Fruit fly (Drosophila melanogaster) whole organism, embryonic: Measurements from ENCODE around the gene sp3.
A peak's percentile ranks its signal among the peaks of the same experiment; 100 is the strongest.

Source experiments
- ATbp ChIP-seq: fragments of 200-800 bp; sonication (Bioruptor generic); optimal IDR thresholded peaks from 2 replicates; lab custom pipeline; 2017; ENCODE audit warnings: missing biosample characterization, mild to moderate bottlenecking, missing genetic modification characterization, missing genetic modification reagents
- Bdp1 ChIP-seq: fragments of 200-800 bp; sonication (Bioruptor generic); optimal IDR thresholded peaks from 3 replicates; lab custom pipeline; 2016; ENCODE audit warnings: missing biosample characterization, missing genetic modification characterization
- Bteb2 ChIP-seq: fragments of 200-800 bp; sonication (Bioruptor generic); optimal IDR thresholded peaks from 2 replicates; lab custom pipeline; 2016; ENCODE audit warnings: missing biosample characterization, missing genetic modification characterization
- C15 ChIP-seq: fragments of 200-800 bp; sonication (Bioruptor generic); IDR thresholded peaks from 3 replicates; pipeline ENCODE4 v1.3.6; 2022; ENCODE audit warnings: missing biosample characterization, missing genetic modification characterization
- CG10565 ChIP-seq: fragments of 200-800 bp; sonication (Bioruptor generic); optimal IDR thresholded peaks from 3 replicates; lab custom pipeline; 2016; ENCODE audit warnings: missing biosample characterization, mild to moderate bottlenecking, missing genetic modification characterization
- CG11398 ChIP-seq: fragments of 200-800 bp; sonication (Bioruptor generic); optimal IDR thresholded peaks from 2 replicates; lab custom pipeline; 2016; ENCODE audit warnings: missing biosample characterization, missing genetic modification characterization
- CG12104 ChIP-seq: fragments of 200-800 bp; sonication (Bioruptor generic); optimal IDR thresholded peaks from 3 replicates; lab custom pipeline; 2016; ENCODE audit warnings: missing biosample characterization, missing genetic modification characterization
- CG12744 ChIP-seq: fragments of 200-800 bp; sonication (Bioruptor generic); optimal IDR thresholded peaks from 2 replicates; lab custom pipeline; 2016; ENCODE audit warnings: missing biosample characterization, missing genetic modification characterization
- CG13123 ChIP-seq: fragments of 200-800 bp; sonication (Bioruptor generic); optimal IDR thresholded peaks from 2 replicates; lab custom pipeline; 2016; ENCODE audit warnings: missing biosample characterization, missing genetic modification characterization
- CG13894 ChIP-seq: fragments of 200-800 bp; sonication (Bioruptor generic); optimal IDR thresholded peaks from 3 replicates; lab custom pipeline; 2018; ENCODE audit warnings: missing biosample characterization, mild to moderate bottlenecking, missing genetic modification characterization, moderate library complexity
- CG14050 ChIP-seq: fragments of 200-800 bp; sonication (Bioruptor generic); IDR thresholded peaks from 3 replicates; pipeline ENCODE4 v1.3.6; 2022; ENCODE audit warnings: missing biosample characterization, missing genetic modification characterization
- CG1529 ChIP-seq: fragments of 200-800 bp; sonication (Bioruptor generic); optimal IDR thresholded peaks from 3 replicates; lab custom pipeline; 2018; ENCODE audit warnings: missing biosample characterization, missing genetic modification characterization
- CG17361 ChIP-seq: fragments of 200-800 bp; sonication (Bioruptor generic); IDR thresholded peaks from 3 replicates; pipeline ENCODE4 v1.3.6; 2022; ENCODE audit warnings: missing biosample characterization, missing genetic modification characterization
- CG17829 ChIP-seq: fragments of 200-800 bp; optimal IDR thresholded peaks from 2 replicates; lab custom pipeline; 2019; ENCODE audit warnings: missing biosample characterization, mild to moderate bottlenecking, missing genetic modification characterization, moderate library complexity
- CG18262 ChIP-seq: fragments of 200-800 bp; optimal IDR thresholded peaks from 3 replicates; lab custom pipeline; 2019; ENCODE audit warnings: missing biosample characterization, mild to moderate bottlenecking, missing genetic modification characterization, moderate library complexity
- CG2199 ChIP-seq: fragments of 200-800 bp; sonication (Bioruptor generic); IDR thresholded peaks from 3 replicates; pipeline ENCODE4 v1.3.6; 2022; ENCODE audit warnings: missing biosample characterization, missing genetic modification characterization
- CG31441 ChIP-seq: fragments of 200-800 bp; sonication (Bioruptor generic); IDR thresholded peaks from 2 replicates; pipeline ENCODE4 v1.3.6; 2022; ENCODE audit warnings: missing biosample characterization, missing genetic modification characterization
- CG4424 ChIP-seq: fragments of 200-800 bp; sonication (Bioruptor generic); optimal IDR thresholded peaks from 3 replicates; lab custom pipeline; 2016; ENCODE audit warnings: missing biosample characterization, missing genetic modification characterization
- CG4854 ChIP-seq: fragments of 200-800 bp; sonication (Bioruptor generic); optimal IDR thresholded peaks from 2 replicates; lab custom pipeline; 2016; ENCODE audit warnings: missing biosample characterization, missing genetic modification characterization, inconsistent platforms
- CG9437 ChIP-seq: fragments of 200-800 bp; sonication (Bioruptor generic); optimal IDR thresholded peaks from 2 replicates; lab custom pipeline; 2018; ENCODE audit warnings: missing biosample characterization, mild to moderate bottlenecking, missing genetic modification characterization
- D19A ChIP-seq: fragments of 200-800 bp; optimal IDR thresholded peaks from 3 replicates; lab custom pipeline; 2019; ENCODE audit warnings: missing biosample characterization, mild to moderate bottlenecking, missing genetic modification characterization, moderate library complexity
- Elba2 ChIP-seq: fragments of 200-800 bp; sonication (Bioruptor generic); optimal IDR thresholded peaks from 3 replicates; lab custom pipeline; 2016; ENCODE audit warnings: missing biosample characterization, missing genetic modification characterization
- Ets65A ChIP-seq: fragments of 200-800 bp; sonication (Bioruptor generic); peaks from one replicate; lab custom pipeline; 2016; ENCODE audit warnings: missing biosample characterization, missing genetic modification characterization
- GATAe ChIP-seq: fragments of 200-800 bp; sonication (Bioruptor generic); conservative IDR thresholded peaks from 2 replicates; pipeline ENCODE4 v1.3.6; 2022; ENCODE audit warnings: missing biosample characterization, missing genetic modification characterization
- Hey ChIP-seq: fragments of 200-800 bp; sonication (Bioruptor generic); optimal IDR thresholded peaks from 3 replicates; lab custom pipeline; 2018; ENCODE audit warnings: missing biosample characterization, mild to moderate bottlenecking, missing genetic modification characterization
- HmgD ChIP-seq: fragments of 200-800 bp; sonication (Bioruptor generic); optimal IDR thresholded peaks from 3 replicates; lab custom pipeline; 2016; ENCODE audit warnings: missing biosample characterization, missing genetic modification characterization
- Sry-β ChIP-seq: fragments of 200-800 bp; sonication (Bioruptor generic); optimal IDR thresholded peaks from 2 replicates; lab custom pipeline; 2018; ENCODE audit warnings: missing biosample characterization, mild to moderate bottlenecking, missing genetic modification characterization, moderate library complexity
- Tbp ChIP-seq: fragments of >200 bp; optimal IDR thresholded peaks from 2 replicates; lab custom pipeline; 2018; ENCODE audit warnings: missing biosample characterization, missing genetic modification characterization
- abd-A ChIP-seq: fragments of 200-800 bp; sonication (Bioruptor generic); optimal IDR thresholded peaks from 3 replicates; lab custom pipeline; 2019; ENCODE audit warnings: missing biosample characterization, mild to moderate bottlenecking, missing genetic modification characterization, moderate library complexity
- aop ChIP-seq: fragments of 200-800 bp; sonication (Bioruptor generic); IDR thresholded peaks from 2 replicates; pipeline ENCODE4 v1.3.6; 2022; ENCODE audit warnings: missing biosample characterization, missing genetic modification characterization
- bsh ChIP-seq, 2 experiments: fragments of 200-800 bp; sonication (Bioruptor generic); optimal IDR thresholded peaks; 2 replicates each; lab custom pipeline; 2017 to 2018; ENCODE audit warnings: mild to moderate bottlenecking in 2 of 2, missing biosample characterization in 2 of 2, missing genetic modification characterization in 2 of 2, moderate library complexity in 1 of 2
- en ChIP-seq: fragments of 200-800 bp; sonication (Bioruptor generic); optimal IDR thresholded peaks from 2 replicates; lab custom pipeline; 2016; ENCODE audit warnings: missing biosample characterization, missing genetic modification characterization
- ewg ChIP-seq: fragments of 200-800 bp; sonication (Bioruptor generic); optimal IDR thresholded peaks from 3 replicates; lab custom pipeline; 2017; ENCODE audit warnings: mild to moderate bottlenecking, missing biosample characterization, missing genetic modification reagents, missing genetic modification characterization
- gro ChIP-seq: fragments of 200-800 bp; sonication (Bioruptor generic); optimal IDR thresholded peaks from 2 replicates; lab custom pipeline; 2016; ENCODE audit warnings: missing biosample characterization, missing genetic modification characterization
- gt ChIP-seq: fragments of 200-800 bp; sonication (Bioruptor generic); IDR thresholded peaks from 2 replicates; pipeline ENCODE4 v1.3.6; 2022; ENCODE audit warnings: missing biosample characterization, missing genetic modification characterization
- inv ChIP-seq: fragments of 200-800 bp; sonication (Bioruptor generic); IDR thresholded peaks from 2 replicates; pipeline ENCODE4 v1.3.6; 2022; ENCODE audit warnings: missing biosample characterization, missing genetic modification characterization; ENCODE audit not compliant: partially characterized antibody
- lola ChIP-seq, 3 experiments: fragments of >200 bp in 2 of 3; fragments of 200-800 bp in 1 of 3; sonication (Bioruptor generic) in 1 of 3; optimal IDR thresholded peaks; 2 replicates each; lab custom pipeline; 2017 to 2019; ENCODE audit warnings: missing biosample characterization in 3 of 3, missing genetic modification characterization in 3 of 3, mild to moderate bottlenecking in 1 of 3, moderate library complexity in 1 of 3
- nmo ChIP-seq: fragments of 200-800 bp; sonication (Bioruptor generic); optimal IDR thresholded peaks from 2 replicates; lab custom pipeline; 2018; ENCODE audit warnings: missing biosample characterization, mild to moderate bottlenecking, missing genetic modification characterization, moderate library complexity
- phol ChIP-seq: fragments of 200-800 bp; sonication (Bioruptor generic); optimal IDR thresholded peaks from 3 replicates; lab custom pipeline; 2018; ENCODE audit warnings: missing biosample characterization, mild to moderate bottlenecking, missing genetic modification characterization, moderate library complexity
- sc ChIP-seq, 3 experiments: fragments of >200 bp in 2 of 3; fragments of 200-800 bp in 1 of 3; sonication (Bioruptor generic) in 1 of 3; optimal IDR thresholded peaks; 2 replicates in 2 of 3; 3 replicates in 1 of 3; lab custom pipeline; 2017; ENCODE audit warnings: mild to moderate bottlenecking in 1 of 3, missing biosample characterization in 1 of 3, missing genetic modification characterization in 1 of 3, missing genetic modification reagents in 1 of 3
- ttk ChIP-seq: fragments of 200-800 bp; sonication (Bioruptor generic); IDR thresholded peaks from 2 replicates; pipeline ENCODE4 v2.1.2; 2022; ENCODE audit warnings: missing biosample characterization, missing genetic modification characterization
- twi ChIP-seq: fragments of 200-800 bp; optimal IDR thresholded peaks from 2 replicates; lab custom pipeline; 2019; ENCODE audit warnings: missing biosample characterization, mild to moderate bottlenecking, missing genetic modification characterization, moderate library complexity

The sp3 gene

DNA sequence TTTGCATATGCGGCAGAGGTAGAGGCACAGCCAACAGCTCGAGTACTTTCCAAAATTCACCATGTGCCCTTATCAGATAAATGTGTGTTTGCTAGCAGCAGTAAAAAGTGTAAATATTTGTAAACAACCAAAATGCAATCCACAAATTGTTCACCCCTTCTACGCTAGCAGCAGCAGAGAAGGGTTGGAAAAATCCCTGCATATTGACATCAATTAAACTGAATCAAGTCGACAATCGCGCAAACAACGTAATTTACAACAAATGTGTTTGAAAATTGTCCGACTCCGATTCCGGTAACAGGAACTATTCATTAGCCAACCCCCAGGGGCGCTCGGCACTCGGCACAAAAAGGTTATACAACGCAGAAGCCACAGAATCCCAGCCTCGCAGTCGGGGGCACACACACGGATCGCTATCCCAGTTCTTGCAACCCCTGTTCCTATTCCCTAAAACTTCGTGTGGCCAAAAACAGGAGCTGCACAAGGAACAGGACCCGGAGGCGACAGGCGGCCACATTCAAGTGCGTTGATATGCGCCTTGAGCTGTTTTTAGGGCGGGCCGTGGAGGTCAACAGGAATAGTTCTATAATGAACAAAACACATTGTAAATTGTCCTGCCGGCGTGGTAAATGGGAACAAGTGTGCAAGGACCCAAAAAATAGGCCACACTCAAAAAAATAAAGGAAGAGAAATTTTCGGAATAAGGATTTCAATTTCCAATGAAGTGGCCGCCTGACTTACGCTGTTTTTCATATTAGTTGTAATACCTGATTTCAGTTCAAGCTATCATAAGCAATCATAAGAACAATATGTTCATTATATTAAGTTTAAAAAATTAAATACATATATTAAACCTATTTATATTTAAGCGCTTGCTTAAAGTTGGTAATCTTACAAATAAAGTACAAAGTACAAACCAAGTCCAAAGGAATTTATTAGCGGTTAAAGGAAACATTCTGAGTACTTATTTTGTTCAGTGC is 14.3 kb downstream of the sp3 start (continued):
- TF ChIP-seq CG4424 (GFP tag; lab: Kevin White, UChicago) (peak; percentile 18), CG10565 (GFP tag; lab: Kevin White, UChicago) (no peak), CG12744 (GFP tag; lab: Kevin White, UChicago) (no peak), Hey (tag; lab: Kevin White, UChicago) (no peak), sc (optimal IDR thresholded peaks at IDR 0.05; lab: Kevin White, UChicago) (no peak), sc (GFP tag; optimal IDR thresholded peaks at IDR 0.05; lab: Kevin White, UChicago) (no peak), twi (peak; percentile 59), lola (GFP tag; optimal IDR thresholded peaks at IDR 0.05; lab: Kevin White, UChicago) (peak in 1 of 3 experiments; percentile 33), CG1529 (GFP tag; lab: Kevin White, UChicago) (no peak), Tbp (GFP tag; lab: Kevin White, UChicago) (no peak), phol (tag; lab: Kevin White, UChicago) (peak; percentile 51), C15 (GFP tag; lab: Robert Waterston, UW) (no peak), CG11398 (GFP tag; lab: Kevin White, UChicago) (no peak), Bdp1 (no peak), en (GFP tag; lab: Kevin White, UChicago) (no peak), CG17361 (GFP tag; lab: Robert Waterston, UW) (peak; percentile 55; the same call in 2 of the 3 replicates), CG18262 (peak; percentile 67), nmo (GFP tag; lab: Kevin White, UChicago) (peak; percentile 47), bsh (GFP tag; optimal IDR thresholded peaks at IDR 0.05; lab: Kevin White, UChicago) (no peak), CG14050 (no peak), CG12104 (GFP tag; lab: Kevin White, UChicago) (no peak), abd-A (tag; lab: Kevin White, UChicago) (no peak), gro (GFP tag; lab: Kevin White, UChicago) (no peak), CG4854 (GFP tag; lab: Kevin White, UChicago) (no peak), CG17829 (tag; lab: Kevin White, UChicago) (peak; percentile 36), HmgD (GFP tag; lab: Kevin White, UChicago) (no peak), CG31441 (GFP tag; lab: Robert Waterston, UW) (0 out of 2 replicates have a peak, but pooled peaks have one; percentile 35), CG2199 (GFP tag; lab: Robert Waterston, UW) (0 out of 3 replicates have a peak, but pooled peaks have one; percentile 29), D19A (tag; lab: Kevin White, UChicago) (peak; percentile 14), CG9437 (GFP tag; lab: Kevin White, UChicago) (no peak), ttk (no peak), Sry-β (no peak), aop (GFP tag; lab: Robert Waterston, UW) (no peak)
- TF ChIP-seq, all 482 proteins: peak for 38

DNA sequence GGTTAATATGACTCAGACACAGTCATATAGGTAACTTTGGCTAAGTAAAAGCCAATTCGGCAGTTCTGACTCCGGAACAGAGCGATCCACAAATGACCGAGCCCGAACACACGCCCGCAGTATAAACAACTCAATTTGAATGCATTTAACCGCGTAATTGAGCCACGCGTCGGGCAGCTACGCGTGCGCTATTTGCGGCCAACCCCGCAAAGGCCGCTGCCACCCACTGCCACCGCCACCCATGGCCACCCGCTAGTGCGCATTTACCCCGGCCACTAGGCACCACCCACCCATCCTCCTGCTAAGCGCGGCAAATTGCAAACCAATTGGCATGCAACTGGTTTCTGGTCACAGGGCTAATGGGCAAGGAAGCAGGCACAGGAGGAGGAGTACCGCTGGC is 23.4 kb downstream of the sp3 start:
- TF ChIP-seq Elba2 (GFP tag; lab: Kevin White, UChicago) (peak; percentile 60), Bdp1 (no peak), GATAe (no peak), CG13894 (no peak), inv (GFP tag; lab: Robert Waterston, UW) (0 out of 2 replicates have a peak, but pooled peaks have one; percentile 11), Ets65A (GFP tag; lab: Kevin White, UChicago) (peak; percentile 46), ewg (GFP tag; lab: Kevin White, UChicago) (peak; percentile 9), Hey (tag; lab: Kevin White, UChicago) (peak; percentile 92), gt (no peak), Bteb2 (GFP tag; lab: Kevin White, UChicago) (no peak), ATbp (GFP tag; lab: Kevin White, UChicago) (no peak), CG13123 (no peak)
